Worm (Caenorhabditis elegans) whole organism, L1 larva: ENCODE data around the gene egl-20.

Experiments used
- C16A3.4 ChIP-seq: fragments of 150-350 bp; optimal IDR thresholded peaks from 2 replicates; lab custom pipeline; 2014; ENCODE audit warnings: missing biosample characterization, missing genetic modification characterization
- C34B4.2 ChIP-seq: sonication (generic microtip); optimal IDR thresholded peaks from 2 replicates; lab custom pipeline; 2017; ENCODE audit warnings: mild to moderate bottlenecking, missing genetic modification characterization, missing compliant biosample characterization
- F16B12.6 ChIP-seq: fragments of 150-350 bp; optimal IDR thresholded peaks from 2 replicates; lab custom pipeline; 2014; ENCODE audit warnings: missing biosample characterization, missing genetic modification characterization
- Y116A8C.19 ChIP-seq: sonication (generic microtip); optimal IDR thresholded peaks from 2 replicates; lab custom pipeline; 2016; ENCODE audit warnings: missing compliant biosample characterization, missing genetic modification characterization, borderline replicate concordance
- aha-1 ChIP-seq: fragments of 150-350 bp; optimal IDR thresholded peaks from 2 replicates; lab custom pipeline; 2014; ENCODE audit warnings: missing biosample characterization, missing genetic modification characterization
- alr-1 ChIP-seq: fragments of 200-800 bp; sonication (Bioruptor generic); optimal IDR thresholded peaks from 2 replicates; lab custom pipeline; 2018; ENCODE audit warnings: borderline replicate concordance, mild to moderate bottlenecking, missing genetic modification characterization, missing compliant biosample characterization
- aly-2 ChIP-seq: fragments of 150-350 bp; optimal IDR thresholded peaks from 2 replicates; lab custom pipeline; 2014; ENCODE audit warnings: missing biosample characterization, missing genetic modification characterization
- ceh-8 ChIP-seq: fragments of 200-800 bp; sonication (Bioruptor generic); optimal IDR thresholded peaks from 2 replicates; lab custom pipeline; 2018; ENCODE audit warnings: mild to moderate bottlenecking, missing genetic modification characterization, moderate library complexity, missing compliant biosample characterization
- ceh-82 ChIP-seq, 3 experiments: fragments of 150-350 bp in 1 of 3; sonication (generic microtip) in 2 of 3; optimal IDR thresholded peaks; 2 replicates each; lab custom pipeline; 2014 to 2017; ENCODE audit warnings: missing biosample characterization in 3 of 3, missing genetic modification characterization in 3 of 3
- ceh-88 ChIP-seq: fragments of 200-800 bp; sonication (Bioruptor generic); IDR thresholded peaks from 2 replicates; pipeline ENCODE4 v1.3.6; 2022; ENCODE audit warnings: missing genetic modification characterization, missing compliant biosample characterization
- ceh-90 ChIP-seq: sonication (generic microtip); optimal IDR thresholded peaks from 2 replicates; lab custom pipeline; 2016; ENCODE audit warnings: missing genetic modification characterization, missing compliant biosample characterization
- ces-1 ChIP-seq: fragments of 150-350 bp; optimal IDR thresholded peaks from 2 replicates; lab custom pipeline; 2014; ENCODE audit warnings: missing biosample characterization, missing genetic modification reagents, missing genetic modification characterization
- dpl-1 ChIP-seq, 3 experiments: fragments of 150-350 bp in 2 of 3; sonication (generic microtip) in 1 of 3; optimal IDR thresholded peaks; 2 replicates each; lab custom pipeline; 2014 to 2017; ENCODE audit warnings: missing biosample characterization in 3 of 3, missing genetic modification characterization in 3 of 3, missing genetic modification reagents in 3 of 3
- efl-1 ChIP-seq, 4 experiments: fragments of 150-350 bp; optimal IDR thresholded peaks in 3 of 4; peaks in 1 of 4; 1 replicate in 1 of 4; 2 replicates in 3 of 4; lab custom pipeline; 2014; ENCODE audit warnings: missing biosample characterization in 2 of 4, missing genetic modification characterization in 2 of 4, missing genetic modification reagents in 2 of 4
- efl-3 ChIP-seq: fragments of 200-800 bp; sonication (Bioruptor generic); optimal IDR thresholded peaks from 2 replicates; lab custom pipeline; 2018; ENCODE audit warnings: mild to moderate bottlenecking, missing genetic modification characterization, missing compliant biosample characterization
- egl-13 ChIP-seq: sonication (generic microtip); optimal IDR thresholded peaks from 2 replicates; lab custom pipeline; 2016; ENCODE audit warnings: missing genotype, missing genetic modification reagents, missing genetic modification characterization, missing compliant biosample characterization
- egl-27 ChIP-seq, 2 experiments: fragments of 150-350 bp in 1 of 2; sonication (generic microtip); optimal IDR thresholded peaks; 3 replicates each; lab custom pipeline; 2017 to 2018; ENCODE audit warnings: missing biosample characterization in 2 of 2, missing genetic modification characterization in 2 of 2, missing genetic modification reagents in 2 of 2
- elt-2 ChIP-seq: sonication (generic microtip); optimal IDR thresholded peaks from 2 replicates; lab custom pipeline; 2016; ENCODE audit warnings: missing genetic modification characterization, mild to moderate bottlenecking, inconsistent platforms, missing compliant biosample characterization, missing genetic modification reagents
- elt-3 ChIP-seq, 6 experiments: fragments of 150-350 bp in 1 of 6; sonication (generic microtip); optimal IDR thresholded peaks; 2 replicates each; lab custom pipeline; 2017 to 2018; ENCODE audit warnings: missing biosample characterization in 6 of 6, missing genetic modification characterization in 6 of 6, inconsistent platforms in 1 of 6
- ets-5 ChIP-seq: fragments of 200-800 bp; sonication (Bioruptor generic); IDR thresholded peaks from 2 replicates; pipeline ENCODE4 v1.3.6; 2022; ENCODE audit warnings: missing genetic modification characterization, missing compliant biosample characterization
- fkh-10 ChIP-seq: sonication (generic microtip); optimal IDR thresholded peaks from 2 replicates; lab custom pipeline; 2017; ENCODE audit warnings: missing biosample characterization, missing genetic modification reagents, missing genetic modification characterization
- fkh-4 ChIP-seq: sonication (generic microtip); optimal IDR thresholded peaks from 2 replicates; lab custom pipeline; 2016; ENCODE audit warnings: missing compliant biosample characterization, missing genetic modification characterization, borderline replicate concordance
- fkh-8 ChIP-seq: sonication (generic microtip); optimal IDR thresholded peaks from 2 replicates; lab custom pipeline; 2016; ENCODE audit warnings: mild to moderate bottlenecking, missing genetic modification characterization, missing compliant biosample characterization
- hlh-17 ChIP-seq: fragments of 200-800 bp; sonication (Bioruptor generic); optimal IDR thresholded peaks from 2 replicates; lab custom pipeline; 2018; ENCODE audit warnings: missing genetic modification characterization, mild to moderate bottlenecking, missing compliant biosample characterization, moderate library complexity, borderline replicate concordance
- hlh-4 ChIP-seq: sonication (generic microtip); optimal IDR thresholded peaks from 2 replicates; lab custom pipeline; 2016; ENCODE audit warnings: mild to moderate bottlenecking, missing genetic modification characterization, missing compliant biosample characterization
- hpl-2 ChIP-seq: fragments of 150-350 bp; optimal IDR thresholded peaks from 2 replicates; lab custom pipeline; 2014; ENCODE audit warnings: missing biosample characterization, missing genetic modification reagents, missing genetic modification characterization
- jun-1 ChIP-seq: fragments of 150-350 bp; optimal IDR thresholded peaks from 2 replicates; lab custom pipeline; 2014; ENCODE audit warnings: missing biosample characterization, missing genetic modification reagents, missing genetic modification characterization
- lin-13 ChIP-seq: fragments of 150-350 bp; optimal IDR thresholded peaks from 2 replicates; lab custom pipeline; 2014; ENCODE audit warnings: missing biosample characterization, missing genetic modification reagents, missing genetic modification characterization
- lin-35 ChIP-seq, 2 experiments: fragments of 150-350 bp; optimal IDR thresholded peaks; 2 replicates each; lab custom pipeline; 2014; ENCODE audit warnings: missing biosample characterization in 2 of 2, missing genetic modification characterization in 2 of 2, missing genetic modification reagents in 2 of 2
- mef-2 ChIP-seq: fragments of 150-350 bp; optimal IDR thresholded peaks from 2 replicates; lab custom pipeline; 2014; ENCODE audit warnings: missing biosample characterization, missing genetic modification characterization
- nhr-11 ChIP-seq: fragments of 150-350 bp; optimal IDR thresholded peaks from 2 replicates; lab custom pipeline; 2014; ENCODE audit warnings: missing biosample characterization, missing genetic modification characterization
- nhr-12 ChIP-seq: sonication (generic microtip); optimal IDR thresholded peaks from 2 replicates; lab custom pipeline; 2017; ENCODE audit warnings: missing biosample characterization, missing genetic modification characterization
- nhr-19 ChIP-seq: fragments of 200-800 bp; sonication (Bioruptor generic); conservative IDR thresholded peaks from 2 replicates; pipeline ENCODE4 v1.3.6; 2022; ENCODE audit warnings: missing genetic modification characterization, missing compliant biosample characterization
- nhr-20 ChIP-seq: sonication (generic microtip); optimal IDR thresholded peaks from 2 replicates; lab custom pipeline; 2016; ENCODE audit warnings: mild to moderate bottlenecking, missing genetic modification characterization, missing compliant biosample characterization
- nhr-237 ChIP-seq: fragments of 150-350 bp; optimal IDR thresholded peaks from 2 replicates; lab custom pipeline; 2014; ENCODE audit warnings: missing biosample characterization, missing genetic modification characterization
- nhr-47 ChIP-seq: sonication (generic microtip); optimal IDR thresholded peaks from 2 replicates; lab custom pipeline; 2016; ENCODE audit warnings: mild to moderate bottlenecking, missing genetic modification characterization, moderate library complexity, missing compliant biosample characterization
- nhr-71 ChIP-seq: sonication (generic microtip); optimal IDR thresholded peaks from 2 replicates; lab custom pipeline; 2016; ENCODE audit warnings: mild to moderate bottlenecking, missing genetic modification characterization, moderate library complexity, missing compliant biosample characterization
- nhr-77 ChIP-seq: fragments of 150-350 bp; optimal IDR thresholded peaks from 2 replicates; lab custom pipeline; 2014; ENCODE audit warnings: missing biosample characterization, missing genetic modification characterization
- nhr-85 ChIP-seq: sonication (generic microtip); peaks from one replicate; lab custom pipeline; 2016; ENCODE audit warnings: missing genetic modification characterization, inconsistent platforms, missing compliant biosample characterization
- nhr-90 ChIP-seq: sonication (generic microtip); optimal IDR thresholded peaks from 2 replicates; lab custom pipeline; 2016; ENCODE audit warnings: mild to moderate bottlenecking, missing genetic modification characterization, missing compliant biosample characterization; ENCODE audit not compliant: poor library complexity
- snpc-4 ChIP-seq: fragments of 150-350 bp; optimal IDR thresholded peaks from 2 replicates; lab custom pipeline; 2014; ENCODE audit warnings: missing biosample characterization, missing genetic modification characterization
- sox-4 ChIP-seq: sonication (generic microtip); optimal IDR thresholded peaks from 2 replicates; lab custom pipeline; 2016; ENCODE audit warnings: missing genetic modification characterization, missing compliant biosample characterization
- sup-37 ChIP-seq: fragments of 200-800 bp; sonication (Bioruptor generic); optimal IDR thresholded peaks from 2 replicates; lab custom pipeline; 2018; ENCODE audit warnings: mild to moderate bottlenecking, missing genetic modification characterization, missing compliant biosample characterization
- tbx-2 ChIP-seq: sonication (generic microtip); optimal IDR thresholded peaks from 2 replicates; lab custom pipeline; 2016; ENCODE audit warnings: missing genetic modification characterization, missing compliant biosample characterization
- unc-86 ChIP-seq: sonication (generic microtip); optimal IDR thresholded peaks from 2 replicates; lab custom pipeline; 2016; ENCODE audit warnings: missing genetic modification characterization, missing compliant biosample characterization
- unc-98 ChIP-seq: fragments of 200-800 bp; sonication (Bioruptor generic); IDR thresholded peaks from 2 replicates; pipeline ENCODE4 v1.3.6; 2022; ENCODE audit warnings: missing genetic modification characterization, missing compliant biosample characterization
- zag-1 ChIP-seq: fragments of 150-350 bp; optimal IDR thresholded peaks from 2 replicates; lab custom pipeline; 2014; ENCODE audit warnings: missing biosample characterization, missing genetic modification characterization

Gene egl-20

ce11 chrIV:9777535-9777934 is 37.8 kb downstream of the egl-20 start, which contains the start of gene sna-2 (continued):
- TF ChIP-seq efl-3 (GFP tag; lab: Kevin White, UChicago) (no peak), ceh-88 (GFP tag; lab: Robert Waterston, UW) (no peak), tbx-2 (tag; lab: Kevin White, UChicago) (peak; percentile 54), dpl-1 (GFP tag; optimal IDR thresholded peaks at IDR 0.05; lab: Kevin White, UChicago) (peak; percentile 87 to 95 (median 91)), C34B4.2 (tag; lab: Kevin White, UChicago) (no peak), sup-37 (GFP tag; lab: Kevin White, UChicago) (no peak), nhr-85 (peak; percentile 79), unc-86 (tag; lab: Kevin White, UChicago) (no peak), mef-2 (tag; lab: Kevin White, UChicago) (no peak), unc-98 (GFP tag; lab: Robert Waterston, UW) (no peak), zag-1 (tag; lab: Kevin White, UChicago) (no peak), elt-2 (tag; lab: Kevin White, UChicago) (no peak), egl-27 (tag; optimal IDR thresholded peaks at IDR 0.05; lab: Kevin White, UChicago) (no peak), efl-1 (optimal IDR thresholded peaks at IDR 0.05; lab: Kevin White, UChicago) (peak; percentile 93 to 94), efl-1 (GFP tag; optimal IDR thresholded peaks at IDR 0.05 in 1 of 2; lab: Kevin White, UChicago) (peak; percentile 92 to 99), nhr-19 (GFP tag; lab: Robert Waterston, UW) (no peak), nhr-12 (tag; lab: Kevin White, UChicago) (no peak), alr-1 (tag; lab: Kevin White, UChicago) (no peak), ets-5 (GFP tag; lab: Robert Waterston, UW) (no peak), snpc-4 (tag; lab: Kevin White, UChicago) (peak; percentile 34), fkh-10 (GFP tag; lab: Kevin White, UChicago) (no peak), F16B12.6 (no peak), ceh-82 (tag; optimal IDR thresholded peaks at IDR 0.05; lab: Kevin White, UChicago) (peak in 2 of 3 experiments; percentile 7 to 44), ces-1 (GFP tag; lab: Kevin White, UChicago) (no peak), ceh-90 (tag; lab: Kevin White, UChicago) (peak; percentile 80), fkh-4 (tag; lab: Kevin White, UChicago) (peak; percentile 4), nhr-90 (tag; lab: Kevin White, UChicago) (peak; percentile 33), egl-13 (tag; lab: Kevin White, UChicago) (no peak), nhr-11 (tag; lab: Kevin White, UChicago) (no peak), nhr-77 (no peak), hpl-2 (GFP tag; lab: Kevin White, UChicago) (no peak), nhr-71 (tag; lab: Kevin White, UChicago) (peak; percentile 65), nhr-237 (tag; lab: Kevin White, UChicago) (no peak), lin-35 (GFP tag; optimal IDR thresholded peaks at IDR 0.05; lab: Kevin White, UChicago) (peak; percentile 93 to 96), ceh-8 (GFP tag; lab: Kevin White, UChicago) (no peak), fkh-8 (no peak), lin-13 (GFP tag; lab: Kevin White, UChicago) (no peak), elt-3 (tag; optimal IDR thresholded peaks at IDR 0.05; lab: Kevin White, UChicago) (peak in 2 of 6 experiments; percentile 32 to 33), hlh-17 (GFP tag; lab: Kevin White, UChicago) (no peak), aha-1 (tag; lab: Kevin White, UChicago) (no peak), C16A3.4 (tag; lab: Kevin White, UChicago) (peak; percentile 65), sox-4 (tag; lab: Kevin White, UChicago) (no peak), Y116A8C.19 (tag; lab: Kevin White, UChicago) (no peak), jun-1 (tag; lab: Kevin White, UChicago) (no peak), aly-2 (tag; lab: Kevin White, UChicago) (no peak), nhr-47 (tag; lab: Kevin White, UChicago) (peak; percentile 59), nhr-20 (peak; percentile 47), hlh-4 (tag; lab: Kevin White, UChicago) (no peak)
